Worm (Caenorhabditis elegans) whole organism, L2 larva: ENCODE data around the gene math-28.

ENCODE experiments used
- C34F6.9 ChIP-seq: fragments of 150-350 bp; optimal IDR thresholded peaks from 2 replicates; lab custom pipeline; 2014; ENCODE audit warnings: missing biosample characterization, missing genetic modification characterization
- F13H6.1 ChIP-seq: sonication (generic microtip); optimal IDR thresholded peaks from 2 replicates; lab custom pipeline; 2016; ENCODE audit warnings: missing genetic modification characterization, missing compliant biosample characterization
- R02D3.7 ChIP-seq: fragments of 150-350 bp; optimal IDR thresholded peaks from 2 replicates; lab custom pipeline; 2014; ENCODE audit warnings: missing biosample characterization, missing genetic modification characterization
- Y55F3AM.14 ChIP-seq: fragments of 200-800 bp; sonication (Bioruptor generic); optimal IDR thresholded peaks from 2 replicates; lab custom pipeline; 2018; ENCODE audit warnings: mild to moderate bottlenecking, missing genetic modification characterization, missing compliant biosample characterization
- ZK546.5 ChIP-seq: sonication (generic microtip); optimal IDR thresholded peaks from 2 replicates; lab custom pipeline; 2017; ENCODE audit warnings: missing biosample characterization, missing genetic modification characterization
- ama-1 ChIP-seq: fragments of 150-350 bp; optimal IDR thresholded peaks from 2 replicates; lab custom pipeline; 2018; ENCODE audit warnings: inconsistent platforms
- blmp-1 ChIP-seq: sonication (generic microtip); optimal IDR thresholded peaks from 2 replicates; lab custom pipeline; 2017; ENCODE audit warnings: missing genetic modification characterization, mild to moderate bottlenecking, missing compliant biosample characterization, antibody characterized with exemption, moderate library complexity; ENCODE audit not compliant: insufficient read depth
- ceh-16 ChIP-seq: fragments of 150-350 bp; optimal IDR thresholded peaks from 2 replicates; lab custom pipeline; 2014; ENCODE audit warnings: missing biosample characterization, missing genetic modification characterization
- crh-2 ChIP-seq: sonication (generic microtip); optimal IDR thresholded peaks from 2 replicates; lab custom pipeline; 2017; ENCODE audit warnings: missing biosample characterization, missing genetic modification characterization
- dmd-4 ChIP-seq: sonication (generic microtip); optimal IDR thresholded peaks from 2 replicates; lab custom pipeline; 2017; ENCODE audit warnings: missing biosample characterization, missing genetic modification characterization
- egl-27 ChIP-seq: sonication (generic microtip); optimal IDR thresholded peaks from 3 replicates; lab custom pipeline; 2017; ENCODE audit warnings: missing biosample characterization, missing genetic modification reagents, missing genetic modification characterization
- elt-3 ChIP-seq: sonication (generic microtip); optimal IDR thresholded peaks from 2 replicates; lab custom pipeline; 2017; ENCODE audit warnings: missing biosample characterization, missing genetic modification characterization
- gmeb-1 ChIP-seq: fragments of 150-350 bp; optimal IDR thresholded peaks from 2 replicates; lab custom pipeline; 2014; ENCODE audit warnings: missing biosample characterization, missing genetic modification characterization
- lin-13 ChIP-seq: fragments of 150-350 bp; optimal IDR thresholded peaks from 2 replicates; lab custom pipeline; 2014; ENCODE audit warnings: missing biosample characterization, missing genetic modification reagents, missing genetic modification characterization
- lin-39 ChIP-seq: fragments of 150-350 bp; optimal IDR thresholded peaks from 2 replicates; lab custom pipeline; 2014; ENCODE audit warnings: missing biosample characterization, missing genetic modification reagents, missing genetic modification characterization
- mbf-1 ChIP-seq: sonication (generic microtip); optimal IDR thresholded peaks from 2 replicates; lab custom pipeline; 2017; ENCODE audit warnings: missing biosample characterization, missing genetic modification characterization
- mdl-1 ChIP-seq, 2 experiments: fragments of 150-350 bp in 1 of 2; sonication (generic microtip) in 1 of 2; optimal IDR thresholded peaks; 2 replicates each; lab custom pipeline; 2017; ENCODE audit warnings: missing biosample characterization in 2 of 2, missing genetic modification characterization in 2 of 2
- nhr-11 ChIP-seq: fragments of 150-350 bp; optimal IDR thresholded peaks from 2 replicates; lab custom pipeline; 2014; ENCODE audit warnings: missing biosample characterization, missing genetic modification characterization
- nhr-12 ChIP-seq: fragments of 150-350 bp; optimal IDR thresholded peaks from 2 replicates; lab custom pipeline; 2014; ENCODE audit warnings: missing biosample characterization, missing genetic modification characterization
- nhr-129 ChIP-seq: fragments of 150-350 bp; optimal IDR thresholded peaks from 2 replicates; lab custom pipeline; 2014; ENCODE audit warnings: missing biosample characterization, missing genetic modification characterization
- nhr-21 ChIP-seq: fragments of 150-350 bp; optimal IDR thresholded peaks from 2 replicates; lab custom pipeline; 2014; ENCODE audit warnings: missing biosample characterization, missing genetic modification characterization
- nhr-23 ChIP-seq: fragments of 150-350 bp; optimal IDR thresholded peaks from 2 replicates; lab custom pipeline; 2014; ENCODE audit warnings: missing biosample characterization, missing genetic modification reagents, missing genetic modification characterization
- nhr-25 ChIP-seq: fragments of 150-350 bp; sonication (generic microtip); optimal IDR thresholded peaks from 3 replicates; lab custom pipeline; 2014; ENCODE audit warnings: missing biosample characterization, missing genetic modification characterization
- sem-4 ChIP-seq: fragments of 150-350 bp; optimal IDR thresholded peaks from 2 replicates; lab custom pipeline; 2014; ENCODE audit warnings: missing biosample characterization, missing genetic modification reagents, missing genetic modification characterization
- sma-3 ChIP-seq: sonication (generic microtip); optimal IDR thresholded peaks from 2 replicates; lab custom pipeline; 2016; ENCODE audit warnings: missing genetic modification reagents, missing genetic modification characterization, missing compliant biosample characterization
- sma-9 ChIP-seq, 2 experiments: fragments of 150-350 bp in 1 of 2; sonication (generic microtip) in 1 of 2; optimal IDR thresholded peaks; 2 replicates each; lab custom pipeline; 2014 to 2016; ENCODE audit warnings: missing genetic modification characterization in 2 of 2, mild to moderate bottlenecking in 1 of 2, missing biosample characterization in 1 of 2, missing compliant biosample characterization in 1 of 2, missing genetic modification reagents in 1 of 2, moderate library complexity in 1 of 2
- snpc-4 ChIP-seq: fragments of 150-350 bp; optimal IDR thresholded peaks from 2 replicates; lab custom pipeline; 2014; ENCODE audit warnings: missing biosample characterization, missing genetic modification characterization
- unc-55 ChIP-seq: fragments of 150-350 bp; sonication (generic microtip); optimal IDR thresholded peaks from 3 replicates; lab custom pipeline; 2014; ENCODE audit warnings: missing biosample characterization, missing genetic modification reagents, missing genetic modification characterization
- unc-62 ChIP-seq: fragments of 150-350 bp; optimal IDR thresholded peaks from 2 replicates; lab custom pipeline; 2014; ENCODE audit warnings: missing biosample characterization, missing genetic modification reagents, missing genetic modification characterization
- zag-1 ChIP-seq: fragments of 150-350 bp; optimal IDR thresholded peaks from 2 replicates; lab custom pipeline; 2014; ENCODE audit warnings: missing biosample characterization, missing genetic modification characterization
- ztf-1 ChIP-seq: fragments of 200-800 bp; sonication (Bioruptor generic); conservative IDR thresholded peaks from 2 replicates; pipeline ENCODE4 v1.3.6; 2022; ENCODE audit warnings: missing genetic modification characterization, missing compliant biosample characterization
- ztf-11 ChIP-seq: sonication (generic microtip); optimal IDR thresholded peaks from 2 replicates; lab custom pipeline; 2017; ENCODE audit warnings: missing biosample characterization, missing genetic modification characterization
- ztf-4 ChIP-seq: fragments of 150-350 bp; optimal IDR thresholded peaks from 2 replicates; lab custom pipeline; 2014; ENCODE audit warnings: missing biosample characterization, missing genetic modification characterization

Gene math-28

ce11 chrII:1750413-1750812 is 12.8 kb upstream of the math-28 start, which contains the start of the genes F36H5.13 and F36H5.8:
Gene F36H5.13 (minus strand): TSS chrII:1750513.
Gene F36H5.8 (minus strand): TSS chrII:1750686.
- TF ChIP-seq gmeb-1 (tag; lab: Kevin White, UChicago) = no peak
- no peak for TF ChIP-seq sma-3 (GFP tag; lab: Kevin White, UChicago)
- TF ChIP-seq sem-4 (tag; lab: Kevin White, UChicago) = no peak
- TF ChIP-seq nhr-21 = no peak
- no peak for TF ChIP-seq mdl-1 (tag; optimal IDR thresholded peaks at IDR 0.05; lab: Kevin White, UChicago)
- TF ChIP-seq ztf-1 = no peak
- no peak for TF ChIP-seq ZK546.5 (tag; lab: Kevin White, UChicago)
- no peak for TF ChIP-seq mbf-1 (tag; lab: Kevin White, UChicago)
- TF ChIP-seq ztf-11 = no peak
- no peak for TF ChIP-seq nhr-12 (tag; lab: Kevin White, UChicago)
- no peak for TF ChIP-seq ztf-4 (tag; lab: Kevin White, UChicago)
- no peak for TF ChIP-seq ama-1 (lab: Kevin White, UChicago)
- TF ChIP-seq unc-62 = no peak
- TF ChIP-seq dmd-4 (tag; lab: Kevin White, UChicago) = no peak
- no peak for TF ChIP-seq crh-2 (tag; lab: Kevin White, UChicago)

DNA sequence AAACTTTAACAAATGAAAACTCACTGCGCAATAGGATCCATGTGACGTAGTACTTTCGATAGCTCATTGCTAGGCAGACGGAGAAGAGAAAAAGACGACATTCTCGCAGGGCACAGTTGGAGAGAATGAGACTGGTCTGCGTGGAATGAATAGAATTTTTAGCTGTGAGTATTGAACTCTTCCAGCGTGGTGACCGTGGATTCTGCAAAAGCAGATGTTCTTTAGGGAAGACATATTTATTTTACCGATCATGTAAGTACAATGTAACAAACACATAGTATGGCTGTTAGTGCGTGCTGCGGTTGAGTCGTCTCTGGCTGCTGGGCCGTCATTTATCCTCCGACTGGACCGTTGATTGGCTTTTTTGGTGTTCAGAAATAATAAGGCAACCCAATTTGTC is 10.2 kb upstream of the math-28 start, which contains the start of gene F36H5.9:
Gene F36H5.9, minus strand, starts transcription at position 101 of the 400 bp plus-strand sequence.
- TF ChIP-seq C34F6.9 (tag; lab: Kevin White, UChicago) (no peak), unc-55 (GFP tag; lab: Kevin White, UChicago) (no peak), nhr-12 (tag; lab: Kevin White, UChicago) (no peak), nhr-129 (tag; lab: Kevin White, UChicago) (no peak), ceh-16 (no peak), unc-62 (no peak), elt-3 (no peak)

- TF ChIP-seq nhr-12 (tag; lab: Kevin White, UChicago) (no peak), egl-27 (tag; lab: Kevin White, UChicago) (no peak), sem-4 (tag; lab: Kevin White, UChicago) (no peak), nhr-25 (no peak), zag-1 (tag; lab: Kevin White, UChicago) (no peak), mdl-1 (tag; optimal IDR thresholded peaks at IDR 0.05; lab: Kevin White, UChicago) (no peak), R02D3.7 (tag; lab: Kevin White, UChicago) (no peak), unc-55 (GFP tag; lab: Kevin White, UChicago) (no peak), ztf-1 (no peak), nhr-23 (tag; lab: Kevin White, UChicago) (no peak), dmd-4 (tag; lab: Kevin White, UChicago) (no peak), Y55F3AM.14 (no peak), ceh-16 (no peak), lin-39 (no peak)
Measured at ce11 chrII:1756072-1756471, 7.1 kb upstream of the math-28 start, which contains the start of gene F36H5.17. Gene F36H5.17 (minus strand): TSS chrII:1756172.

DNA sequence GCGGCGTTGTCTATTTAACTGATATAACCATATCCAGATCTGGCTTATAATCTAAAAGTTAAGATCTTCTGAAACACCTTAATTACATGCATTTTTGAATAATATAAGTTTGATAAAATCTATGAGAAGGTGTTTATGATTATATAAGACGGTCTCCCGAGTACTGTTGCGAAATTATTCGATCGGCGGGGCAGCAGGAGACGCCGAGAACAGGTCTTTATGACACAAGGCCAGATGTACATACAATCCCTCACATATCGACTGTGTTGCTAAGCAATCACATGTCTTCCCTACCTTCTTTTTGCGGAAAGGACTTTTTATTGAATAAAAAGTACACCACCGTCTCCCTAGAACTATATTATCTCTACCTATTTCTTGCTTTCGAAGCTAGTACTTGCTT is 6.6 kb upstream of the math-28 start, which contains the start of gene fbxb-53:
Gene fbxb-53, plus strand, starts transcription at position 301 of the 400 bp plus-strand sequence.
- no peak for TF ChIP-seq lin-13 (GFP tag; lab: Kevin White, UChicago)
- TF ChIP-seq blmp-1 (tag; lab: Kevin White, UChicago) = no peak
- no peak for TF ChIP-seq mdl-1 (tag; optimal IDR thresholded peaks at IDR 0.05; lab: Kevin White, UChicago)
- TF ChIP-seq sma-9 (GFP tag; optimal IDR thresholded peaks at IDR 0.05; lab: Kevin White, UChicago) = no peak
- no peak for TF ChIP-seq sma-9 (tag; optimal IDR thresholded peaks at IDR 0.05; lab: Kevin White, UChicago)
- TF ChIP-seq lin-39 = no peak
- TF ChIP-seq ztf-1 = no peak
- no peak for TF ChIP-seq Y55F3AM.14
- no peak for TF ChIP-seq egl-27 (tag; lab: Kevin White, UChicago)
- no peak for TF ChIP-seq unc-55 (GFP tag; lab: Kevin White, UChicago)
- no peak for TF ChIP-seq zag-1 (tag; lab: Kevin White, UChicago)
- no peak for TF ChIP-seq nhr-129 (tag; lab: Kevin White, UChicago)
- TF ChIP-seq ama-1 (lab: Kevin White, UChicago) = no peak
- no peak for TF ChIP-seq nhr-12 (tag; lab: Kevin White, UChicago)
- no peak for TF ChIP-seq nhr-11 (tag; lab: Kevin White, UChicago)
- no peak for TF ChIP-seq snpc-4 (tag; lab: Kevin White, UChicago)
- no peak for TF ChIP-seq crh-2 (tag; lab: Kevin White, UChicago)
- TF ChIP-seq ZK546.5 (tag; lab: Kevin White, UChicago) = no peak
- no peak for TF ChIP-seq F13H6.1 (tag; lab: Kevin White, UChicago)
